Fruit fly (Drosophila melanogaster) whole organism, embryonic: Measurements from ENCODE around the gene pnt.

Experiments used
- Asciz ChIP-seq: fragments of 200-800 bp; sonication (Bioruptor generic); optimal IDR thresholded peaks from 2 replicates; lab custom pipeline; 2017; ENCODE audit warnings: missing biosample characterization, mild to moderate bottlenecking, missing genetic modification characterization, missing genetic modification reagents
- Blimp-1 ChIP-seq: fragments of 200-800 bp; sonication (Bioruptor generic); optimal IDR thresholded peaks from 3 replicates; lab custom pipeline; 2018; ENCODE audit warnings: missing biosample characterization, missing genetic modification characterization, mild to moderate bottlenecking, moderate library complexity, missing genetic modification reagents
- CG1024 ChIP-seq: fragments of 200-800 bp; sonication (Bioruptor generic); IDR thresholded peaks from 2 replicates; pipeline ENCODE4 v1.3.6; 2022; ENCODE audit warnings: missing biosample characterization, missing genetic modification characterization
- CG11695 ChIP-seq: fragments of 200-800 bp; sonication (Bioruptor generic); IDR thresholded peaks from 3 replicates; pipeline ENCODE4 v1.3.6; 2022; ENCODE audit warnings: missing biosample characterization, missing genetic modification characterization
- CG12942 ChIP-seq: fragments of 200-800 bp; sonication (Bioruptor generic); optimal IDR thresholded peaks from 3 replicates; lab custom pipeline; 2016; ENCODE audit warnings: missing biosample characterization, missing genetic modification characterization
- CG13287 ChIP-seq: fragments of 200-800 bp; sonication (Bioruptor generic); IDR thresholded peaks from 2 replicates; pipeline ENCODE4 v1.3.6; 2022; ENCODE audit warnings: missing biosample characterization, missing genetic modification characterization; ENCODE audit not compliant: partially characterized antibody
- CG14710 ChIP-seq: fragments of 200-800 bp; sonication (Bioruptor generic); optimal IDR thresholded peaks from 3 replicates; lab custom pipeline; 2019; ENCODE audit warnings: missing biosample characterization, mild to moderate bottlenecking, missing genetic modification characterization, moderate library complexity
- CG14965 ChIP-seq: fragments of 200-800 bp; sonication (Bioruptor generic); optimal IDR thresholded peaks from 2 replicates; lab custom pipeline; 2016; ENCODE audit warnings: missing biosample characterization, missing genetic modification characterization, borderline replicate concordance
- CG17361 ChIP-seq: fragments of 200-800 bp; sonication (Bioruptor generic); IDR thresholded peaks from 3 replicates; pipeline ENCODE4 v1.3.6; 2022; ENCODE audit warnings: missing biosample characterization, missing genetic modification characterization
- CG30403 ChIP-seq: fragments of 200-800 bp; sonication (Bioruptor generic); optimal IDR thresholded peaks from 3 replicates; lab custom pipeline; 2016; ENCODE audit warnings: missing biosample characterization, missing genetic modification characterization
- CG31224 ChIP-seq: fragments of 200-800 bp; sonication (Bioruptor generic); IDR thresholded peaks from 2 replicates; pipeline ENCODE4 v1.3.6; 2022; ENCODE audit warnings: missing biosample characterization, missing genetic modification characterization
- CG4404 ChIP-seq: fragments of 200-800 bp; sonication (Bioruptor generic); IDR thresholded peaks from 2 replicates; pipeline ENCODE4 v1.3.6; 2022; ENCODE audit warnings: missing biosample characterization, missing genetic modification characterization
- CG4424 ChIP-seq: fragments of 200-800 bp; sonication (Bioruptor generic); optimal IDR thresholded peaks from 3 replicates; lab custom pipeline; 2016; ENCODE audit warnings: missing biosample characterization, missing genetic modification characterization
- CG4730 ChIP-seq: fragments of 200-800 bp; sonication (Bioruptor generic); IDR thresholded peaks from 2 replicates; pipeline ENCODE4 v1.3.6; 2022; ENCODE audit warnings: missing biosample characterization, missing genetic modification characterization
- CG6791 ChIP-seq: fragments of 200-800 bp; sonication (Bioruptor generic); IDR thresholded peaks from 3 replicates; pipeline ENCODE4 v1.3.6; 2022; ENCODE audit warnings: missing biosample characterization, missing genetic modification characterization; ENCODE audit not compliant: partially characterized antibody
- CG6854 ChIP-seq: fragments of 200-800 bp; sonication (Bioruptor generic); optimal IDR thresholded peaks from 3 replicates; lab custom pipeline; 2017; ENCODE audit warnings: missing biosample characterization, mild to moderate bottlenecking, missing genetic modification characterization
- CG7372 ChIP-seq: fragments of 200-800 bp; sonication (Bioruptor generic); IDR thresholded peaks from 2 replicates; pipeline ENCODE4 v1.3.6; 2022; ENCODE audit warnings: missing biosample characterization, missing genetic modification characterization
- CG7556 ChIP-seq: fragments of 200-800 bp; sonication (Bioruptor generic); optimal IDR thresholded peaks from 2 replicates; lab custom pipeline; 2017; ENCODE audit warnings: missing biosample characterization, mild to moderate bottlenecking, missing genetic modification characterization
- CG7928 ChIP-seq: fragments of 200-800 bp; sonication (Bioruptor generic); optimal IDR thresholded peaks from 2 replicates; lab custom pipeline; 2017; ENCODE audit warnings: missing biosample characterization, mild to moderate bottlenecking, missing genetic modification characterization
- CG7963 ChIP-seq: fragments of 200-800 bp; sonication (Bioruptor generic); IDR thresholded peaks from 3 replicates; pipeline ENCODE4 v1.3.6; 2022; ENCODE audit warnings: missing biosample characterization, missing genetic modification characterization; ENCODE audit not compliant: partially characterized antibody
- CG9727 ChIP-seq: fragments of 200-800 bp; sonication (Bioruptor generic); optimal IDR thresholded peaks from 3 replicates; lab custom pipeline; 2017; ENCODE audit warnings: missing biosample characterization, mild to moderate bottlenecking, missing genetic modification characterization
- Dfd ChIP-seq, 2 experiments: fragments of >200 bp; optimal IDR thresholded peaks; 2 replicates each; lab custom pipeline; 2017; ENCODE audit warnings: missing biosample characterization in 2 of 2, missing genetic modification characterization in 2 of 2
- E2f2 ChIP-seq: fragments of 200-800 bp; sonication (Bioruptor generic); IDR thresholded peaks from 2 replicates; pipeline ENCODE4 v1.3.6; 2022; ENCODE audit warnings: missing biosample characterization, missing genetic modification characterization
- Hey ChIP-seq: fragments of 200-800 bp; sonication (Bioruptor generic); optimal IDR thresholded peaks from 3 replicates; lab custom pipeline; 2018; ENCODE audit warnings: missing biosample characterization, mild to moderate bottlenecking, missing genetic modification characterization
- Hr3 ChIP-seq: fragments of 200-800 bp; sonication (Bioruptor generic); optimal IDR thresholded peaks from 3 replicates; lab custom pipeline; 2016; ENCODE audit warnings: missing biosample characterization, missing genetic modification characterization
- Hsf ChIP-seq: fragments of 200-800 bp; sonication (Bioruptor generic); optimal IDR thresholded peaks from 3 replicates; lab custom pipeline; 2016; ENCODE audit warnings: missing biosample characterization, missing genetic modification characterization
- Kr ChIP-seq: fragments of 200-800 bp; sonication (Bioruptor generic); optimal IDR thresholded peaks from 2 replicates; lab custom pipeline; 2017; ENCODE audit warnings: missing biosample characterization, mild to moderate bottlenecking, missing genetic modification characterization
- Lim3 ChIP-seq: fragments of 200-800 bp; sonication (Bioruptor generic); IDR thresholded peaks from 2 replicates; pipeline ENCODE4 v1.3.6; 2022; ENCODE audit warnings: missing biosample characterization, missing genetic modification characterization
- Six4 ChIP-seq: fragments of 200-800 bp; sonication (Bioruptor generic); optimal IDR thresholded peaks from 2 replicates; lab custom pipeline; 2016; ENCODE audit warnings: missing biosample characterization, missing genetic modification characterization
- Spps ChIP-seq: fragments of 200-800 bp; sonication (Bioruptor generic); optimal IDR thresholded peaks from 2 replicates; lab custom pipeline; 2018; ENCODE audit warnings: missing biosample characterization, mild to moderate bottlenecking, missing genetic modification characterization
- Xbp1 ChIP-seq: fragments of 200-800 bp; sonication (Bioruptor generic); optimal IDR thresholded peaks from 3 replicates; lab custom pipeline; 2016; ENCODE audit warnings: missing biosample characterization, mild to moderate bottlenecking, missing genetic modification characterization
- cad ChIP-seq: fragments of >200 bp; optimal IDR thresholded peaks from 2 replicates; lab custom pipeline; 2017; ENCODE audit warnings: missing biosample characterization, missing genetic modification characterization
- chif ChIP-seq, 2 experiments: fragments of 200-800 bp; sonication (Bioruptor generic); optimal IDR thresholded peaks; 3 replicates each; lab custom pipeline; 2016; ENCODE audit warnings: missing biosample characterization in 2 of 2, missing genetic modification characterization in 2 of 2
- chinmo ChIP-seq: fragments of 200-800 bp; sonication (Bioruptor generic); IDR thresholded peaks from 4 replicates; pipeline ENCODE4 v1.3.6; 2022; ENCODE audit warnings: missing biosample characterization, missing genetic modification characterization; ENCODE audit not compliant: partially characterized antibody
- fd96Cb ChIP-seq: fragments of 200-800 bp; sonication (Bioruptor generic); optimal IDR thresholded peaks from 2 replicates; lab custom pipeline; 2018; ENCODE audit warnings: missing biosample characterization, mild to moderate bottlenecking, missing genetic modification characterization, moderate library complexity
- fu2 ChIP-seq: fragments of 200-800 bp; sonication (Bioruptor generic); optimal IDR thresholded peaks from 2 replicates; lab custom pipeline; 2016; ENCODE audit warnings: missing biosample characterization, missing genetic modification characterization
- grn ChIP-seq: fragments of 200-800 bp; sonication (Bioruptor generic); optimal IDR thresholded peaks from 3 replicates; lab custom pipeline; 2017; ENCODE audit warnings: missing biosample characterization, missing genetic modification characterization
- ind ChIP-seq: fragments of 200-800 bp; sonication (Bioruptor generic); optimal IDR thresholded peaks from 3 replicates; lab custom pipeline; 2016; ENCODE audit warnings: missing biosample characterization, missing genetic modification characterization
- lab ChIP-seq: fragments of 200-800 bp; sonication (Bioruptor generic); optimal IDR thresholded peaks from 3 replicates; lab custom pipeline; 2017; ENCODE audit warnings: missing biosample characterization, missing genetic modification characterization, mild to moderate bottlenecking, moderate library complexity, missing genetic modification reagents
- nom ChIP-seq: fragments of 200-800 bp; sonication (Bioruptor generic); optimal IDR thresholded peaks from 2 replicates; lab custom pipeline; 2017; ENCODE audit warnings: missing biosample characterization, missing genetic modification characterization, mild to moderate bottlenecking, moderate library complexity, missing genetic modification reagents
- phol ChIP-seq: fragments of 200-800 bp; sonication (Bioruptor generic); optimal IDR thresholded peaks from 3 replicates; lab custom pipeline; 2018; ENCODE audit warnings: missing biosample characterization, mild to moderate bottlenecking, missing genetic modification characterization, moderate library complexity
- row ChIP-seq: fragments of 200-800 bp; sonication (Bioruptor generic); IDR thresholded peaks from 3 replicates; pipeline ENCODE4 v1.3.6; 2022; ENCODE audit warnings: missing biosample characterization, missing genetic modification characterization
- sens ChIP-seq: fragments of 200-800 bp; sonication (Bioruptor generic); peaks from one replicate; lab custom pipeline; 2016; ENCODE audit warnings: missing biosample characterization, missing genetic modification characterization
- tin ChIP-seq: fragments of 200-800 bp; sonication (Bioruptor generic); optimal IDR thresholded peaks from 3 replicates; lab custom pipeline; 2016; ENCODE audit warnings: missing biosample characterization, missing genetic modification characterization
- unpg ChIP-seq: fragments of 200-800 bp; sonication (Bioruptor generic); optimal IDR thresholded peaks from 3 replicates; lab custom pipeline; 2018; ENCODE audit warnings: missing biosample characterization, mild to moderate bottlenecking, missing genetic modification characterization, moderate library complexity
- wor ChIP-seq: fragments of 200-800 bp; sonication (Bioruptor generic); IDR thresholded peaks from 2 replicates; pipeline ENCODE4 v1.3.6; 2022; ENCODE audit warnings: missing biosample characterization, missing genetic modification characterization
- zen ChIP-seq: fragments of 200-800 bp; sonication (Bioruptor generic); optimal IDR thresholded peaks from 3 replicates; lab custom pipeline; 2018; ENCODE audit warnings: missing biosample characterization, mild to moderate bottlenecking, missing genetic modification characterization, moderate library complexity
- zf30C ChIP-seq: fragments of 200-800 bp; sonication (Bioruptor generic); optimal IDR thresholded peaks from 3 replicates; lab custom pipeline; 2018; ENCODE audit warnings: missing biosample characterization, mild to moderate bottlenecking, missing genetic modification characterization
- zfh1 ChIP-seq: fragments of 200-800 bp; sonication (Bioruptor generic); IDR thresholded peaks from 3 replicates; pipeline ENCODE4 v1.3.6; 2022; ENCODE audit warnings: missing biosample characterization, missing genetic modification characterization

pnt gene

DNA sequence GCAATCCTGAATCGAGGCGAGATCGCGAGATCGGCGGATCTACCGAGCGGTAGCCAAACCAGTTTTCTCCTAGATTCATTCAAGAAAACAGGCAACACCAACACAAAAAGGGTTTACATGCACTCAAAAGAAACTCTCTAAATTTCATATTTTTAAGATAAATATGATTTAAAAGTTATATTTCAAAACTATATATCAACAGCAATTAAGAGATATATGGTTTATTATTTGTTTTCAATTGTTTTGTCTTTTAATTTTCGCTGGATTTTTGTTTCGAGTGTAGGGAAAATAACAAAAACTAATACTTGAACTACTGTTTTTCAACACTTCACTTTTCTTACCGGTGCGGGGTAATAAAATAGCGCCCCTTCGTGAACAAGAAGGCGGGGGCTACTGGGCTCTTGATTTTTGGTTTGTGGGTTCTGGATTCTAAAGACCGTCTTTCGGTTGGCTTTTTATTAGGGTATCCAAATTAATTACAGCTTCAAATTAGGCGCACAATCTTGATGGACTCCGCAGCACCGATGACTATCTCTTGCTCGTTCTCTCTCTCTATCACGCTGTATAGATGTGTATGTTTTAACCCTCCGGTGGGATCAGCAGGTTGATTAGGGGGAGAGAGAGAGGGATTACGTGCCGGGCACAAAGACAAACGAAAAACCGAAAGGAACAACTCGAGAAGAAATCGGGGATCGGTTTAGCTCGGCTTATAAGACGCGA is 750 bp downstream of the pnt start (continued):
- no peak for TF ChIP-seq CG7928 (GFP tag; lab: Kevin White, UChicago)
- TF ChIP-seq Asciz (GFP tag; lab: Kevin White, UChicago) = peak; percentile 11
- peak; percentile 35 for TF ChIP-seq CG30403 (GFP tag; lab: Kevin White, UChicago)
- no peak for TF ChIP-seq CG31224 (GFP tag; lab: Robert Waterston, UW)
- peak in 1 of 2 experiments; percentile 56 for TF ChIP-seq chif (GFP tag; optimal IDR thresholded peaks at IDR 0.05; lab: Kevin White, UChicago)
- TF ChIP-seq Lim3 (GFP tag; lab: Robert Waterston, UW) = no peak
- TF ChIP-seq zf30C (GFP tag; lab: Kevin White, UChicago) = peak; percentile 70
- peak; percentile 25 for TF ChIP-seq CG4424 (GFP tag; lab: Kevin White, UChicago)
- TF ChIP-seq CG6854 (GFP tag; lab: Kevin White, UChicago) = no peak
- TF ChIP-seq Dfd (GFP tag; optimal IDR thresholded peaks at IDR 0.05; lab: Kevin White, UChicago) = no peak
- TF ChIP-seq E2f2 (GFP tag; lab: Robert Waterston, UW) = peak; percentile 24; the same call in 1 of the 2 replicates
- TF ChIP-seq unpg (GFP tag; lab: Kevin White, UChicago) = peak; percentile 56
- TF ChIP-seq lab (GFP tag; lab: Kevin White, UChicago) = peak; percentile 9
- TF ChIP-seq CG1024 = peak; percentile 13; the same call in 1 of the 2 replicates
- peak; percentile 59 for TF ChIP-seq zen (tag; lab: Kevin White, UChicago)
- TF ChIP-seq Xbp1 = peak; percentile 7
- peak; percentile 43 for TF ChIP-seq fd96Cb (tag; lab: Kevin White, UChicago)
- peak; percentile 80 for TF ChIP-seq CG9727 (GFP tag; lab: Kevin White, UChicago)
- peak; percentile 62; the same call in 2 of the 3 replicates for TF ChIP-seq CG17361 (GFP tag; lab: Robert Waterston, UW)
- peak; percentile 76 for TF ChIP-seq CG14710 (tag; lab: Kevin White, UChicago)
- TF ChIP-seq Hsf (GFP tag; lab: Kevin White, UChicago) = peak; percentile 6
- 0 out of 3 replicates have a peak, but pooled peaks have one; percentile 26 for TF ChIP-seq CG11695 (GFP tag; lab: Robert Waterston, UW)
- TF ChIP-seq Hey = no peak
- TF ChIP-seq CG13287 (GFP tag; lab: Robert Waterston, UW) = no peak
- TF ChIP-seq chinmo (GFP tag; lab: Robert Waterston, UW) = no peak
- no peak for TF ChIP-seq cad (GFP tag; lab: Kevin White, UChicago)
- no peak for TF ChIP-seq CG14965 (GFP tag; lab: Kevin White, UChicago)
- TF ChIP-seq Six4 (GFP tag; lab: Kevin White, UChicago) = no peak
- TF ChIP-seq nom = peak; percentile 24
- peak; percentile 28 for TF ChIP-seq tin (GFP tag; lab: Kevin White, UChicago)
- TF ChIP-seq wor (GFP tag; lab: Robert Waterston, UW) = no peak
- TF ChIP-seq fu2 (GFP tag; lab: Kevin White, UChicago) = no peak
- peak; percentile 48 for TF ChIP-seq CG7556 (GFP tag; lab: Kevin White, UChicago)
- TF ChIP-seq Hr3 = peak; percentile 11
- no peak for TF ChIP-seq CG7372
- TF ChIP-seq CG4730 (GFP tag; lab: Robert Waterston, UW) = no peak
- no peak for TF ChIP-seq CG6791 (GFP tag; lab: Robert Waterston, UW)
- TF ChIP-seq sens (GFP tag; lab: Kevin White, UChicago) = peak; percentile 88
- peak; percentile 56 for TF ChIP-seq Kr (GFP tag; lab: Kevin White, UChicago)
- no peak for TF ChIP-seq ind (GFP tag; lab: Kevin White, UChicago)
- 0 out of 3 replicates have a peak, but pooled peaks have one; percentile 35 for TF ChIP-seq zfh1 (GFP tag; lab: Robert Waterston, UW)
- TF ChIP-seq Blimp-1 = peak; percentile 57
- no peak for TF ChIP-seq CG12942 (GFP tag; lab: Kevin White, UChicago)
- peak; percentile 51; the same call in 1 of the 2 replicates for TF ChIP-seq CG4404 (GFP tag; lab: Robert Waterston, UW)
- TF ChIP-seq Spps (tag; lab: Kevin White, UChicago) = peak; percentile 63
- peak; percentile 69 for TF ChIP-seq phol (tag; lab: Kevin White, UChicago)
- TF ChIP-seq row = peak; percentile 58
- no peak for TF ChIP-seq CG7963
- TF ChIP-seq grn (GFP tag; lab: Kevin White, UChicago) = peak; percentile 96
